Fruit fly (Drosophila melanogaster): Measurements from ENCODE around the gene CG11619.

DNA sequence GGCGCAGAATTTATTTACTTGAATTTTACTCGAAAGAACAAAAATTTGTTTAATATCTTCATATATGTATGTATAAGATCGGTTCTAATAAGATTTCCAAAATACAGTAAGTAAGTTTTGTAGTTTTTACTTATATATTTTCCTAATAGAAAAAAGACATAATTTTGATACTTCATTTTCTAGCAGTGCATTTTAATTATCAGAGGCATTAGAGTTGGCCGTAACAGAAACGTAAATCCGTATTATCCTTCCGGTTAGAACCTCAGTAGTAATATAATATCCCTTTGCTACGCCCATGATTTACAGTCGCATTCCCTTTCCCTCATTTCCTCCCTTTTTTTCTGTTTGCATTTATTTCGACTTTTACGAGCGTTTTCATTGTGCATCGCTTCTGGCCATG lies 11.4 kb downstream of the CG11619 start:
- no peak for TF ChIP-seq pan (optimal IDR thresholded peaks at IDR 0.05)
- no peak for TF ChIP-seq pan (GFP tag; optimal IDR thresholded peaks at IDR 0.05 in 1 of 2, IDR thresholded peaks at IDR 0.05 in 1 of 2)
- TF ChIP-seq Opbp (GFP tag; IDR thresholded peaks at IDR 0.05; ENCODE audit: partially characterized antibody): no peak
- TF ChIP-seq CG6683 (GFP tag; optimal IDR thresholded peaks at IDR 0.05): no peak
